Fruit fly (Drosophila melanogaster) whole organism, wandering third instar larva: ENCODE results near the gene inaE.

Experiments used
- Abd-B ChIP-seq: fragments of >200 bp; optimal IDR thresholded peaks from 2 replicates; lab custom pipeline; 2017; ENCODE audit warnings: missing biosample characterization, missing genetic modification characterization
- CG32264 ChIP-seq: fragments of 200-800 bp; sonication (Bioruptor generic); optimal IDR thresholded peaks from 2 replicates; lab custom pipeline; 2016; ENCODE audit warnings: missing biosample characterization, missing genetic modification characterization
- CG9705 ChIP-seq: fragments of 200-800 bp; sonication (Bioruptor generic); optimal IDR thresholded peaks from 2 replicates; lab custom pipeline; 2018; ENCODE audit warnings: missing biosample characterization, mild to moderate bottlenecking, missing genetic modification characterization
- CrebA ChIP-seq: fragments of 200-800 bp; sonication (Bioruptor generic); optimal IDR thresholded peaks from 2 replicates; lab custom pipeline; 2016; ENCODE audit warnings: missing biosample characterization, mild to moderate bottlenecking, missing genetic modification characterization, borderline replicate concordance
- Dfd ChIP-seq: fragments of >200 bp; optimal IDR thresholded peaks from 2 replicates; lab custom pipeline; 2017; ENCODE audit warnings: missing biosample characterization, missing genetic modification characterization
- Dif ChIP-seq: fragments of 200-275, 200-300 bp; sonication (Bioruptor generic); optimal IDR thresholded peaks from 2 replicates; lab custom pipeline; 2018; ENCODE audit warnings: missing biosample characterization, missing genetic modification characterization; ENCODE audit not compliant: partially characterized antibody
- GATAd ChIP-seq: sonication (Bioruptor generic); optimal IDR thresholded peaks from 2 replicates; lab custom pipeline; 2016; ENCODE audit warnings: missing biosample characterization, missing genetic modification characterization
- HLH106 ChIP-seq: fragments of 200-800 bp; optimal IDR thresholded peaks from 3 replicates; lab custom pipeline; 2019; ENCODE audit warnings: missing biosample characterization, mild to moderate bottlenecking, missing genetic modification characterization, moderate library complexity
- Hnf4 ChIP-seq: fragments of 200-800 bp; sonication (Bioruptor generic); optimal IDR thresholded peaks from 2 replicates; lab custom pipeline; 2016; ENCODE audit warnings: missing biosample characterization, mild to moderate bottlenecking, missing genetic modification characterization
- Hr78 ChIP-seq: fragments of >200 bp; optimal IDR thresholded peaks from 2 replicates; lab custom pipeline; 2017; ENCODE audit warnings: missing biosample characterization, missing genetic modification characterization
- Hr83 ChIP-seq: fragments of 200-300 bp; sonication (Bioruptor generic); optimal IDR thresholded peaks from 2 replicates; lab custom pipeline; 2016; ENCODE audit warnings: missing biosample characterization, mild to moderate bottlenecking, missing genetic modification characterization, moderate library complexity; ENCODE audit not compliant: poor library complexity, severe bottlenecking
- Jra ChIP-seq: sonication (Bioruptor generic); optimal IDR thresholded peaks from 2 replicates; lab custom pipeline; 2016; ENCODE audit warnings: missing biosample characterization, missing genetic modification characterization
- Mio ChIP-seq: sonication (Bioruptor generic); optimal IDR thresholded peaks from 2 replicates; lab custom pipeline; 2016; ENCODE audit warnings: missing biosample characterization, missing genetic modification characterization
- Myc ChIP-seq: fragments of >200 bp; optimal IDR thresholded peaks from 2 replicates; lab custom pipeline; 2017
- N ChIP-seq: fragments of >200 bp; optimal IDR thresholded peaks from 2 replicates; lab custom pipeline; 2018; ENCODE audit warnings: missing biosample characterization, missing external identifiers, missing genetic modification characterization
- OdsH ChIP-seq: fragments of 200-800 bp; sonication (Bioruptor generic); optimal IDR thresholded peaks from 2 replicates; lab custom pipeline; 2016; ENCODE audit warnings: missing biosample characterization, mild to moderate bottlenecking, missing genetic modification characterization
- Rel ChIP-seq, 2 experiments: fragments of 200-800 bp; sonication (Bioruptor generic) in 1 of 2; optimal IDR thresholded peaks; 2 replicates in 1 of 2; 3 replicates in 1 of 2; lab custom pipeline; 2016 to 2019; ENCODE audit warnings: mild to moderate bottlenecking in 2 of 2, missing biosample characterization in 2 of 2, missing genetic modification characterization in 2 of 2, moderate library complexity in 1 of 2
- Sp1 ChIP-seq: fragments of 200-800 bp; sonication (Bioruptor generic); optimal IDR thresholded peaks from 3 replicates; lab custom pipeline; 2019; ENCODE audit warnings: missing biosample characterization, mild to moderate bottlenecking, missing genetic modification characterization, moderate library complexity
- br ChIP-seq: fragments of 200-800 bp; sonication (Bioruptor generic); optimal IDR thresholded peaks from 2 replicates; lab custom pipeline; 2016; ENCODE audit warnings: missing biosample characterization, missing genetic modification characterization
- brk ChIP-seq: fragments of 200-800 bp; sonication (Bioruptor generic); optimal IDR thresholded peaks from 2 replicates; lab custom pipeline; 2016; ENCODE audit warnings: missing biosample characterization, mild to moderate bottlenecking, missing genetic modification characterization
- dl ChIP-seq, 2 experiments: fragments of 175-275, 200-275 bp in 1 of 2; fragments of 200-275 bp in 1 of 2; sonication (Bioruptor generic); optimal IDR thresholded peaks; lab custom pipeline; 2018; ENCODE audit warnings: mild to moderate bottlenecking in 2 of 2, missing biosample characterization in 2 of 2, missing genetic modification characterization in 2 of 2, moderate library complexity in 2 of 2; ENCODE audit not compliant: partially characterized antibody in 2 of 2, insufficient read depth in 1 of 2
- dmrt93B ChIP-seq: fragments of 200-800 bp; sonication (Bioruptor generic); optimal IDR thresholded peaks from 2 replicates; lab custom pipeline; 2018; ENCODE audit warnings: missing biosample characterization, mild to moderate bottlenecking, missing genetic modification characterization
- dsf ChIP-seq: sonication (Bioruptor generic); optimal IDR thresholded peaks from 2 replicates; lab custom pipeline; 2016; ENCODE audit warnings: missing biosample characterization, missing genetic modification characterization, borderline replicate concordance
- ey ChIP-seq: fragments of 200-800 bp; sonication (Bioruptor generic); optimal IDR thresholded peaks from 2 replicates; lab custom pipeline; 2016; ENCODE audit warnings: missing biosample characterization, missing genetic modification characterization
- foxo ChIP-seq, 2 experiments: fragments of 200-800 bp; sonication (Bioruptor generic); optimal IDR thresholded peaks; 2 replicates in 1 of 2; 3 replicates in 1 of 2; lab custom pipeline; 2016 to 2017; ENCODE audit warnings: missing biosample characterization in 2 of 2, missing genetic modification characterization in 2 of 2
- fru ChIP-seq: fragments of 200-800 bp; sonication (Bioruptor generic); optimal IDR thresholded peaks from 3 replicates; lab custom pipeline; 2016; ENCODE audit warnings: missing biosample characterization, mild to moderate bottlenecking, missing genetic modification characterization
- h ChIP-seq: fragments of 200-800 bp; sonication (Bioruptor generic); optimal IDR thresholded peaks from 3 replicates; lab custom pipeline; 2016; ENCODE audit warnings: missing biosample characterization, mild to moderate bottlenecking, missing genetic modification characterization
- jim ChIP-seq: fragments of 175-275, 200-325 bp; sonication (Bioruptor generic); optimal IDR thresholded peaks from 2 replicates; lab custom pipeline; 2016; ENCODE audit warnings: missing biosample characterization, mild to moderate bottlenecking, missing genetic modification characterization
- lola ChIP-seq: fragments of >200 bp; optimal IDR thresholded peaks from 2 replicates; lab custom pipeline; 2017; ENCODE audit warnings: missing biosample characterization, missing genetic modification characterization
- psq ChIP-seq: fragments of 200-800 bp; sonication (Bioruptor generic); optimal IDR thresholded peaks from 3 replicates; lab custom pipeline; 2017; ENCODE audit warnings: missing biosample characterization, mild to moderate bottlenecking, missing genetic modification characterization, moderate library complexity
- rgr ChIP-seq: fragments of 200-800 bp; sonication (Bioruptor generic); optimal IDR thresholded peaks from 3 replicates; lab custom pipeline; 2016; ENCODE audit warnings: missing biosample characterization, mild to moderate bottlenecking, missing genetic modification characterization
- sage ChIP-seq: fragments of 200-800 bp; sonication (Bioruptor generic); optimal IDR thresholded peaks from 2 replicates; lab custom pipeline; 2016; ENCODE audit warnings: missing biosample characterization, mild to moderate bottlenecking, missing genetic modification characterization
- sv ChIP-seq: fragments of 200-800 bp; sonication (Bioruptor generic); optimal IDR thresholded peaks from 3 replicates; lab custom pipeline; 2016; ENCODE audit warnings: missing biosample characterization, missing genetic modification characterization
- usp ChIP-seq: fragments of >200 bp; optimal IDR thresholded peaks from 2 replicates; lab custom pipeline; 2017; ENCODE audit warnings: missing biosample characterization, missing genetic modification characterization
- woc ChIP-seq: sonication (Bioruptor generic); optimal IDR thresholded peaks from 2 replicates; lab custom pipeline; 2016; ENCODE audit warnings: missing biosample characterization, mild to moderate bottlenecking, missing genetic modification characterization

inaE gene

DNA sequence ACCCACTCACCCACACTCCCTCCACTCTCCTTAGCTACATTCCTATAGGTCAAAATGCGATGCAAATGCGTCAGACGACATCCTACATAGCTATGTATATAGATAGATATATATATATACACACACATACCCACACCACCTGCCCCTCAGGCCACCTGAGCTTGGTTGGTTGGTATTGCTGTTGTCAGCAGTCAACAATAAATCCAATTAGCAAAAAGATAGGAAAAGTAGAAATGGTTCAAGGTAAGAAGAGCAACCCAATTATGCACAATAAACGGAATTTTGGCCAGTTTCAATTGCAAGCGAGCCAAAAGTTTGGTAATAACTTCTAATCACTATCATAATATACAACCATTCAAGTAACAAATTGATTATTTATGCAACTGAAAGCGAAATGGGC is 17.0 kb upstream of the inaE start:
- TF ChIP-seq CrebA (no peak), Hnf4 (GFP tag; lab: Kevin White, UChicago) (no peak), N (no peak), dmrt93B (GFP tag; lab: Kevin White, UChicago) (no peak), psq (GFP tag; lab: Kevin White, UChicago) (no peak), br (GFP tag; lab: Kevin White, UChicago) (no peak), Abd-B (GFP tag; lab: Kevin White, UChicago) (no peak), dsf (no peak), usp (GFP tag; lab: Kevin White, UChicago) (no peak), lola (GFP tag; lab: Kevin White, UChicago) (no peak), brk (GFP tag; lab: Kevin White, UChicago) (no peak), woc (GFP tag; lab: Kevin White, UChicago) (no peak), GATAd (GFP tag; lab: Kevin White, UChicago) (no peak), jim (no peak), Dfd (GFP tag; lab: Kevin White, UChicago) (no peak), sage (GFP tag; lab: Kevin White, UChicago) (no peak), sv (GFP tag; lab: Kevin White, UChicago) (no peak), h (no peak), CG9705 (GFP tag; lab: Kevin White, UChicago) (no peak)

DNA sequence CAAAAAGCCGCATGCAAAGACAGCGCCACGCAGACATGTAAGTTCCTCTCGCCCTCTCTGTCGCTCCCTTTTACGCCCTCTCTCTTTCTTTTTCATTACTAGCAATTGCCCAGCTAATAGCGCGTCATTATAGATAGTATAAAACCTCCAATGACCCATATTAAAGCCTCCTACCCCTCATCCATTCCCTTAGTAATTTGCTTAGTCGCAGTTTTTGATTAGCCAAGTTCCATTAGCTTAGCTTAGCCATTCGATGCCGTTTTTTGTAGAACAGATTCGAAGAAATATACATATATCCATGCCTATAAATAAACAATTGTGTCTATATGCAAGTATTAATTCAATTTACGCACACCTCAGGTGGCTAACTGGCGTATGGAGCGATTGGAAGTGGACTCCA is 12.7 kb upstream of the inaE start:
- TF ChIP-seq brk (GFP tag; lab: Kevin White, UChicago): no peak

DNA sequence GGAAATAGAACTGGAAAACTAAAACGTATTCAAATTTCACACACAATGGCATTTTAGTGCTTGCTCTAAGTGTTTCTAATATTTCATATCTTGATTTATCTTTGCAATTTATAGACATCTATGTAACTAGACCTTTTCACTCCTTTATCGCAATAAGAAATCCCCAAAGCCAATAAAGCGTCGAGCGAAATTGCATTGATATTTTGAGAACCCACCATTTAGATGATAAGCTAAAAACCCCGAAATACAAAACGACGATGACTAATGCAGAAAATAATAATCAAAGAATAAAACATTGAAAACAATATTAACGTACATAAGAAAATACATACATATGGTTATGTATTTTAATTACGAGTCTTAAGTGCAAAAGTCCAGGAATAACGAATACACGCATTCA is 4.9 kb upstream of the inaE start:
- TF ChIP-seq sage (GFP tag; lab: Kevin White, UChicago) (no peak), Myc (lab: Kevin White, UChicago) (no peak), ey (no peak), Hr83 (GFP tag; lab: Kevin White, UChicago) (no peak), Rel (GFP tag; optimal IDR thresholded peaks at IDR 0.05; lab: Kevin White, UChicago) (no peak), Rel (tag; optimal IDR thresholded peaks at IDR 0.05; lab: Kevin White, UChicago) (peak; percentile 91), dl (GFP tag; optimal IDR thresholded peaks at IDR 0.05; lab: Kevin White, UChicago; ENCODE audit: insufficient read depth in 1 of 2, partially characterized antibody in 2 of 2) (no peak), CrebA (no peak), Hnf4 (GFP tag; lab: Kevin White, UChicago) (no peak)

DNA sequence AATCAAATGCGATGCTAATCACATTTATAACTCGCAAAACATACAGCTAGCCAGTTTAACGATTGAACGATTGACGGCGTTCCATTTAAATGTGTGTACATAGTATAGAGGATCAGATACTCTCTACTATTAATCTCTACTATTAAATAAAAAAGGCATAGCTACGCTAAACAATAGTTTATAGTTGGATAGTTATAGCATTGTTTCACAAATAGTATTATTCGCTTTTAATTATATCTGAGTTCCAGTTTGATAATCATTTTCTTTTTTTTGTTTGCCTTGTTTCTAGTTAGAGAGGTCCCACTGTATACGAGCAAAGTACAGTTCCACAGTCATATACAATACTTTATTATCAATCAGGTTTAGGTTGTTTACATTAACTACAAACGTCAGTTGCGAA is 3.8 kb upstream of the inaE start:
- TF ChIP-seq Myc (lab: Kevin White, UChicago) (no peak), Dif (GFP tag; lab: Kevin White, UChicago) (no peak), h (peak; percentile 25), fru (GFP tag; lab: Kevin White, UChicago) (peak; percentile 35), dsf (no peak), sage (GFP tag; lab: Kevin White, UChicago) (no peak), CG9705 (GFP tag; lab: Kevin White, UChicago) (no peak), ey (no peak), CG32264 (GFP tag; lab: Kevin White, UChicago) (no peak), Hr83 (GFP tag; lab: Kevin White, UChicago) (no peak), Sp1 (GFP tag; lab: Kevin White, UChicago) (peak; percentile 4), Hnf4 (GFP tag; lab: Kevin White, UChicago) (peak; percentile 73), sv (GFP tag; lab: Kevin White, UChicago) (no peak)

DNA sequence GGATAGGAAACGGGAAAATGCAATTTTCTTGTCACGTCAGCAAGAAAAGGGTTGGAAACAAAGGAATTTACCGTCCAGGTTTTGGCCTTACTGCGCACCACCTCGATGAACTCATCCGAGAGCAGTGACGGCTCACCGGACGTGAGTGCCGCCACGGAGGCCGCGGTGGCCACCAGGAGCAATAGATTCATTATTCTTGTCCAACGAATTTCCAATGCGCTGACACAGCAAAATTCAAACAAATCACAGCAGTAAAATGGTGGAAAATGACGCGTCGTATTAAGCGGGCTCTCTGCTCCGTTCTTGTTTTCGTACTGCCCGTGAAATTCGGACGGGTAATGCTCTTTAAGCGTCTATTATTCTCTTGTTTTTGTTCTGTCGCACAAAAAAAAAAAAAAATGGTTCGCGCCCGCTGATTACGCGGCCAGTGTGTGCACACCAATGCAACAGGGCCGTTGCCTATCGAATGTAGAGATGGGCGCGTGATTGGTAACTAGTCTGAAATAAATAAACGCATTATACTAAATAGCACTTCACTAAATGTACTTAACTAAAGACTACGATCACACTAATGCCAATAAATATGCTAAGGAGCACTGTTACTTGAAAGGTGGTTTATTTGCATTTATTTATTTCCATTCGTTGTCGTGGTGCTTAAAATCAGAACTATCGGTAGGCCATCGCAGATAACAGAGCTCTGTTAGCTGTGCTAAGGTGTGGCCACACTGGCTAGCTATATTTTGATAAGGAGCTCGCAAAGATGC is 1.6 kb upstream of the inaE start, which contains the start of the genes CtsB and amrt:
Gene CtsB (minus strand): TSS at position 432 of the 764 bp plus-strand sequence.
Gene amrt (plus strand): TSS at position 721 of the 764 bp plus-strand sequence.
- TF ChIP-seq Hnf4 (GFP tag; lab: Kevin White, UChicago) (peak; percentile 64), Sp1 (GFP tag; lab: Kevin White, UChicago) (peak; percentile 75), Dif (GFP tag; lab: Kevin White, UChicago) (no peak), Mio (GFP tag; lab: Kevin White, UChicago) (no peak), h (peak; percentile 64), Rel (GFP tag; optimal IDR thresholded peaks at IDR 0.05; lab: Kevin White, UChicago) (no peak), Rel (tag; optimal IDR thresholded peaks at IDR 0.05; lab: Kevin White, UChicago) (peak; percentile 48), jim (peak; percentile 58), Myc (lab: Kevin White, UChicago) (peak; percentile 7), HLH106 (tag; lab: Kevin White, UChicago) (peak; percentile 64), Abd-B (GFP tag; lab: Kevin White, UChicago) (no peak), rgr (GFP tag; lab: Kevin White, UChicago) (peak; percentile 55), lola (GFP tag; lab: Kevin White, UChicago) (no peak), Jra (peak; percentile 48), br (GFP tag; lab: Kevin White, UChicago) (peak; percentile 45), N (no peak), foxo (GFP tag; optimal IDR thresholded peaks at IDR 0.05; lab: Kevin White, UChicago) (peak in 1 of 2 experiments; percentile 69), Dfd (GFP tag; lab: Kevin White, UChicago) (no peak), woc (GFP tag; lab: Kevin White, UChicago) (peak; percentile 93), Hr83 (GFP tag; lab: Kevin White, UChicago) (no peak), ey (peak; percentile 57), OdsH (GFP tag; lab: Kevin White, UChicago) (peak; percentile 31), dsf (no peak), CrebA (peak; percentile 47), CG9705 (GFP tag; lab: Kevin White, UChicago) (peak; percentile 57), Hr78 (GFP tag; lab: Kevin White, UChicago) (no peak), psq (GFP tag; lab: Kevin White, UChicago) (peak; percentile 37), sage (GFP tag; lab: Kevin White, UChicago) (no peak), brk (GFP tag; lab: Kevin White, UChicago) (no peak)
